Worm (Caenorhabditis elegans) whole organism, L3 larva: ENCODE results near the gene spp-27.

Source experiments
- ama-1 ChIP-seq: fragments of 150-350 bp; optimal IDR thresholded peaks from 2 replicates; lab custom pipeline; 2018
- elt-2 ChIP-seq: sonication (generic microtip); optimal IDR thresholded peaks from 2 replicates; lab custom pipeline; 2016; ENCODE audit warnings: missing genetic modification reagents, mild to moderate bottlenecking, missing genetic modification characterization, missing compliant biosample characterization
- fkh-10 ChIP-seq: sonication (generic microtip); optimal IDR thresholded peaks from 2 replicates; lab custom pipeline; 2017; ENCODE audit warnings: missing biosample characterization, missing genetic modification reagents, missing genetic modification characterization
- fos-1 ChIP-seq: fragments of 150-350 bp; optimal IDR thresholded peaks from 2 replicates; lab custom pipeline; 2014; ENCODE audit warnings: missing biosample characterization, missing genetic modification characterization
- lin-39 ChIP-seq: fragments of 150-350 bp; optimal IDR thresholded peaks from 2 replicates; lab custom pipeline; 2018; ENCODE audit warnings: missing biosample characterization, missing genetic modification reagents, missing genetic modification characterization
- mdl-1 ChIP-seq: fragments of 150-350 bp; optimal IDR thresholded peaks from 2 replicates; lab custom pipeline; 2014; ENCODE audit warnings: missing biosample characterization, missing genetic modification characterization
- nhr-11 ChIP-seq: fragments of 150-350 bp; optimal IDR thresholded peaks from 2 replicates; lab custom pipeline; 2014; ENCODE audit warnings: missing biosample characterization, missing genetic modification characterization
- nhr-77 ChIP-seq: fragments of 150-350 bp; optimal IDR thresholded peaks from 2 replicates; lab custom pipeline; 2014; ENCODE audit warnings: missing biosample characterization, missing genetic modification characterization
- pqm-1 ChIP-seq: fragments of 150-350 bp; optimal IDR thresholded peaks from 2 replicates; lab custom pipeline; 2017; ENCODE audit warnings: missing biosample characterization, missing genetic modification characterization, inconsistent platforms
- skn-1 ChIP-seq: fragments of 150-350 bp; optimal IDR thresholded peaks from 2 replicates; lab custom pipeline; 2014; ENCODE audit warnings: missing biosample characterization, missing genetic modification characterization
- snpc-4 ChIP-seq: fragments of 150-350 bp; optimal IDR thresholded peaks from 2 replicates; lab custom pipeline; 2014; ENCODE audit warnings: missing biosample characterization, missing genetic modification characterization
- tbx-2 ChIP-seq: sonication (generic microtip); optimal IDR thresholded peaks from 2 replicates; lab custom pipeline; 2016; ENCODE audit warnings: mild to moderate bottlenecking, missing genetic modification characterization, missing compliant biosample characterization
- unc-39 ChIP-seq: sonication (generic microtip); optimal IDR thresholded peaks from 4 replicates; lab custom pipeline; 2017; ENCODE audit warnings: missing biosample characterization, missing genetic modification characterization
- ztf-11 ChIP-seq: fragments of 150-350 bp; optimal IDR thresholded peaks from 2 replicates; lab custom pipeline; 2014; ENCODE audit warnings: missing biosample characterization, missing genetic modification characterization

ce11 chrV:6590283-6590682 lies 33.3 kb upstream of the spp-27 start, which contains the start of gene ZK1055.2:
- TF ChIP-seq unc-39 (tag; lab: Kevin White, UChicago) (no peak), pqm-1 (tag; lab: Kevin White, UChicago) (no peak), ztf-11 (no peak), lin-39 (tag; lab: Kevin White, UChicago) (no peak), ama-1 (no peak), fkh-10 (GFP tag; lab: Kevin White, UChicago) (no peak), fos-1 (tag; lab: Kevin White, UChicago) (no peak), skn-1 (no peak), tbx-2 (tag; lab: Kevin White, UChicago) (no peak), snpc-4 (tag; lab: Kevin White, UChicago) (no peak), mdl-1 (tag; lab: Kevin White, UChicago) (no peak), nhr-77 (no peak), nhr-11 (tag; lab: Kevin White, UChicago) (no peak), elt-2 (tag; lab: Kevin White, UChicago) (no peak)
